Worm (Caenorhabditis elegans) whole organism, L1 larva: ENCODE results near the gene tag-276.

ENCODE experiments used
- C04F5.9 ChIP-seq: sonication (generic microtip); optimal IDR thresholded peaks from 2 replicates; lab custom pipeline; 2016; ENCODE audit warnings: missing genetic modification characterization, missing compliant biosample characterization
- C16A3.4 ChIP-seq: fragments of 150-350 bp; optimal IDR thresholded peaks from 2 replicates; lab custom pipeline; 2014; ENCODE audit warnings: missing biosample characterization, missing genetic modification characterization
- C34B4.2 ChIP-seq: sonication (generic microtip); optimal IDR thresholded peaks from 2 replicates; lab custom pipeline; 2017; ENCODE audit warnings: mild to moderate bottlenecking, missing genetic modification characterization, missing compliant biosample characterization
- aly-2 ChIP-seq: fragments of 150-350 bp; optimal IDR thresholded peaks from 2 replicates; lab custom pipeline; 2014; ENCODE audit warnings: missing biosample characterization, missing genetic modification characterization
- blmp-1 ChIP-seq: fragments of 150-350 bp; optimal IDR thresholded peaks from 2 replicates; lab custom pipeline; 2014; ENCODE audit warnings: missing biosample characterization, missing genetic modification characterization
- ces-1 ChIP-seq: fragments of 150-350 bp; optimal IDR thresholded peaks from 2 replicates; lab custom pipeline; 2014; ENCODE audit warnings: missing biosample characterization, missing genetic modification reagents, missing genetic modification characterization
- dpl-1 ChIP-seq, 3 experiments: fragments of 150-350 bp in 2 of 3; sonication (generic microtip) in 1 of 3; optimal IDR thresholded peaks; 2 replicates each; lab custom pipeline; 2014 to 2017; ENCODE audit warnings: missing biosample characterization in 3 of 3, missing genetic modification characterization in 3 of 3, missing genetic modification reagents in 3 of 3
- dsc-1 ChIP-seq: sonication (generic microtip); optimal IDR thresholded peaks from 2 replicates; lab custom pipeline; 2016; ENCODE audit warnings: mild to moderate bottlenecking, missing genetic modification characterization, missing compliant biosample characterization
- efl-1 ChIP-seq, 4 experiments: fragments of 150-350 bp; optimal IDR thresholded peaks in 3 of 4; peaks in 1 of 4; 1 replicate in 1 of 4; 2 replicates in 3 of 4; lab custom pipeline; 2014; ENCODE audit warnings: missing biosample characterization in 2 of 4, missing genetic modification characterization in 2 of 4, missing genetic modification reagents in 2 of 4
- efl-3 ChIP-seq: fragments of 200-800 bp; sonication (Bioruptor generic); optimal IDR thresholded peaks from 2 replicates; lab custom pipeline; 2018; ENCODE audit warnings: mild to moderate bottlenecking, missing genetic modification characterization, missing compliant biosample characterization
- egl-27 ChIP-seq, 2 experiments: fragments of 150-350 bp in 1 of 2; sonication (generic microtip); optimal IDR thresholded peaks; 3 replicates each; lab custom pipeline; 2017 to 2018; ENCODE audit warnings: missing biosample characterization in 2 of 2, missing genetic modification characterization in 2 of 2, missing genetic modification reagents in 2 of 2
- elt-3 ChIP-seq, 6 experiments: fragments of 150-350 bp in 1 of 6; sonication (generic microtip); optimal IDR thresholded peaks; 2 replicates each; lab custom pipeline; 2017 to 2018; ENCODE audit warnings: missing biosample characterization in 6 of 6, missing genetic modification characterization in 6 of 6, inconsistent platforms in 1 of 6
- fkh-4 ChIP-seq: sonication (generic microtip); optimal IDR thresholded peaks from 2 replicates; lab custom pipeline; 2016; ENCODE audit warnings: missing compliant biosample characterization, missing genetic modification characterization, borderline replicate concordance
- fos-1 ChIP-seq: fragments of 150-350 bp; optimal IDR thresholded peaks from 2 replicates; lab custom pipeline; 2014; ENCODE audit warnings: missing biosample characterization, missing genetic modification characterization
- grh-1 ChIP-seq: fragments of 200-800 bp; sonication (Bioruptor generic); IDR thresholded peaks from 2 replicates; pipeline ENCODE4 v1.3.6; 2022; ENCODE audit warnings: missing genetic modification reagents, missing genetic modification characterization, missing compliant biosample characterization
- hlh-17 ChIP-seq: fragments of 200-800 bp; sonication (Bioruptor generic); optimal IDR thresholded peaks from 2 replicates; lab custom pipeline; 2018; ENCODE audit warnings: missing genetic modification characterization, mild to moderate bottlenecking, missing compliant biosample characterization, moderate library complexity, borderline replicate concordance
- hlh-4 ChIP-seq: sonication (generic microtip); optimal IDR thresholded peaks from 2 replicates; lab custom pipeline; 2016; ENCODE audit warnings: mild to moderate bottlenecking, missing genetic modification characterization, missing compliant biosample characterization
- hpl-2 ChIP-seq: fragments of 150-350 bp; optimal IDR thresholded peaks from 2 replicates; lab custom pipeline; 2014; ENCODE audit warnings: missing biosample characterization, missing genetic modification reagents, missing genetic modification characterization
- irx-1 ChIP-seq: sonication (generic microtip); optimal IDR thresholded peaks from 2 replicates; lab custom pipeline; 2016; ENCODE audit warnings: missing genetic modification characterization, missing compliant biosample characterization
- jun-1 ChIP-seq: fragments of 150-350 bp; optimal IDR thresholded peaks from 2 replicates; lab custom pipeline; 2014; ENCODE audit warnings: missing biosample characterization, missing genetic modification reagents, missing genetic modification characterization
- lin-13 ChIP-seq: fragments of 150-350 bp; optimal IDR thresholded peaks from 2 replicates; lab custom pipeline; 2014; ENCODE audit warnings: missing biosample characterization, missing genetic modification reagents, missing genetic modification characterization
- lin-14 ChIP-seq: fragments of 200-800 bp; sonication (Bioruptor generic); optimal IDR thresholded peaks from 2 replicates; lab custom pipeline; 2018; ENCODE audit warnings: mild to moderate bottlenecking, missing genetic modification characterization, moderate library complexity, missing compliant biosample characterization
- lin-35 ChIP-seq, 2 experiments: fragments of 150-350 bp; optimal IDR thresholded peaks; 2 replicates each; lab custom pipeline; 2014; ENCODE audit warnings: missing biosample characterization in 2 of 2, missing genetic modification characterization in 2 of 2, missing genetic modification reagents in 2 of 2
- lin-39 ChIP-seq: fragments of 150-350 bp; optimal IDR thresholded peaks from 2 replicates; lab custom pipeline; 2014; ENCODE audit warnings: missing biosample characterization, missing genetic modification reagents, missing genetic modification characterization
- lsy-2 ChIP-seq, 2 experiments: fragments of 150-350 bp; optimal IDR thresholded peaks; 2 replicates each; lab custom pipeline; 2014; ENCODE audit warnings: missing biosample characterization in 2 of 2, missing genetic modification characterization in 2 of 2
- mdl-1 ChIP-seq, 2 experiments: fragments of 150-350 bp; optimal IDR thresholded peaks; 2 replicates each; lab custom pipeline; 2014 to 2017; ENCODE audit warnings: missing biosample characterization in 2 of 2, missing genetic modification characterization in 2 of 2, inconsistent platforms in 1 of 2
- mef-2 ChIP-seq: fragments of 150-350 bp; optimal IDR thresholded peaks from 2 replicates; lab custom pipeline; 2014; ENCODE audit warnings: missing biosample characterization, missing genetic modification characterization
- mep-1 ChIP-seq: fragments of 150-350 bp; optimal IDR thresholded peaks from 2 replicates; lab custom pipeline; 2014; ENCODE audit warnings: missing biosample characterization, missing genetic modification characterization
- nhr-11 ChIP-seq: fragments of 150-350 bp; optimal IDR thresholded peaks from 2 replicates; lab custom pipeline; 2014; ENCODE audit warnings: missing biosample characterization, missing genetic modification characterization
- nhr-12 ChIP-seq: sonication (generic microtip); optimal IDR thresholded peaks from 2 replicates; lab custom pipeline; 2017; ENCODE audit warnings: missing biosample characterization, missing genetic modification characterization
- nhr-20 ChIP-seq: sonication (generic microtip); optimal IDR thresholded peaks from 2 replicates; lab custom pipeline; 2016; ENCODE audit warnings: mild to moderate bottlenecking, missing genetic modification characterization, missing compliant biosample characterization
- nhr-28 ChIP-seq: fragments of 150-350 bp; optimal IDR thresholded peaks from 2 replicates; lab custom pipeline; 2014; ENCODE audit warnings: missing biosample characterization, missing genetic modification characterization
- nhr-47 ChIP-seq: sonication (generic microtip); optimal IDR thresholded peaks from 2 replicates; lab custom pipeline; 2016; ENCODE audit warnings: mild to moderate bottlenecking, missing genetic modification characterization, moderate library complexity, missing compliant biosample characterization
- nhr-85 ChIP-seq: sonication (generic microtip); peaks from one replicate; lab custom pipeline; 2016; ENCODE audit warnings: missing genetic modification characterization, inconsistent platforms, missing compliant biosample characterization
- nhr-90 ChIP-seq: sonication (generic microtip); optimal IDR thresholded peaks from 2 replicates; lab custom pipeline; 2016; ENCODE audit warnings: mild to moderate bottlenecking, missing genetic modification characterization, missing compliant biosample characterization; ENCODE audit not compliant: poor library complexity
- pag-3 ChIP-seq: sonication (generic microtip); optimal IDR thresholded peaks from 2 replicates; lab custom pipeline; 2017; ENCODE audit warnings: missing genetic modification characterization, mild to moderate bottlenecking, missing compliant biosample characterization, antibody characterized with exemption, borderline replicate concordance; ENCODE audit not compliant: insufficient read depth
- pax-3 ChIP-seq: fragments of 200-800 bp; sonication (Bioruptor generic); optimal IDR thresholded peaks from 2 replicates; lab custom pipeline; 2018; ENCODE audit warnings: mild to moderate bottlenecking, missing genetic modification characterization, moderate library complexity, missing compliant biosample characterization
- pqm-1 ChIP-seq: sonication (generic microtip); optimal IDR thresholded peaks from 3 replicates; lab custom pipeline; 2017; ENCODE audit warnings: missing biosample characterization, missing genetic modification characterization
- rnt-1 ChIP-seq: sonication (generic microtip); optimal IDR thresholded peaks from 2 replicates; lab custom pipeline; 2016; ENCODE audit warnings: mild to moderate bottlenecking, missing genetic modification characterization, moderate library complexity, missing compliant biosample characterization
- skn-1 ChIP-seq: fragments of 150-350 bp; optimal IDR thresholded peaks from 2 replicates; lab custom pipeline; 2014; ENCODE audit warnings: missing biosample characterization, missing genetic modification characterization
- snu-23 ChIP-seq: sonication (generic microtip); optimal IDR thresholded peaks from 2 replicates; lab custom pipeline; 2016; ENCODE audit warnings: missing genetic modification characterization, missing compliant biosample characterization
- sptf-1 ChIP-seq: fragments of 150-350 bp; optimal IDR thresholded peaks from 2 replicates; lab custom pipeline; 2014; ENCODE audit warnings: missing biosample characterization, missing genetic modification characterization
- swsn-7 ChIP-seq: sonication (generic microtip); optimal IDR thresholded peaks from 2 replicates; lab custom pipeline; 2016; ENCODE audit warnings: missing genetic modification characterization, missing compliant biosample characterization
- tbx-2 ChIP-seq: sonication (generic microtip); optimal IDR thresholded peaks from 2 replicates; lab custom pipeline; 2016; ENCODE audit warnings: missing genetic modification characterization, missing compliant biosample characterization
- unc-130 ChIP-seq: fragments of 150-350 bp; optimal IDR thresholded peaks from 2 replicates; lab custom pipeline; 2017; ENCODE audit warnings: missing biosample characterization, missing genetic modification characterization, inconsistent platforms
- unc-62 ChIP-seq: fragments of 150-350 bp; optimal IDR thresholded peaks from 2 replicates; lab custom pipeline; 2014; ENCODE audit warnings: missing biosample characterization, missing genetic modification reagents, missing genetic modification characterization
- vab-15 ChIP-seq: sonication (generic microtip); optimal IDR thresholded peaks from 2 replicates; lab custom pipeline; 2017; ENCODE audit warnings: missing genotype, mild to moderate bottlenecking, missing genetic modification characterization, missing compliant biosample characterization
- ztf-4 ChIP-seq: fragments of 150-350 bp; optimal IDR thresholded peaks from 2 replicates; lab custom pipeline; 2014; ENCODE audit warnings: missing biosample characterization, missing genetic modification characterization

The tag-276 gene

ce11 chrII:12263971-12264554 is 15.1 kb upstream of the tag-276 start, which contains the start of gene faxc-1 (continued):
- TF ChIP-seq aly-2 (tag; lab: Kevin White, UChicago) (no peak), nhr-12 (tag; lab: Kevin White, UChicago) (no peak), nhr-28 (no peak), blmp-1 (tag; lab: Kevin White, UChicago) (peak; percentile 45), fos-1 (tag; lab: Kevin White, UChicago) (no peak), grh-1 (GFP tag; lab: Robert Waterston, UW) (no peak), hlh-17 (GFP tag; lab: Kevin White, UChicago) (no peak), lin-13 (GFP tag; lab: Kevin White, UChicago) (no peak), pqm-1 (no peak), nhr-90 (tag; lab: Kevin White, UChicago) (peak; percentile 43), egl-27 (tag; optimal IDR thresholded peaks at IDR 0.05; lab: Kevin White, UChicago) (no peak), hlh-4 (tag; lab: Kevin White, UChicago) (no peak), ces-1 (GFP tag; lab: Kevin White, UChicago) (no peak), dsc-1 (tag; lab: Kevin White, UChicago) (no peak), elt-3 (tag; optimal IDR thresholded peaks at IDR 0.05; lab: Kevin White, UChicago) (peak in 4 of 6 experiments; percentile 29 to 55 (median 48)), nhr-11 (tag; lab: Kevin White, UChicago) (no peak), mep-1 (tag; lab: Kevin White, UChicago) (no peak), pax-3 (no peak), C04F5.9 (tag; lab: Kevin White, UChicago) (no peak), irx-1 (tag; lab: Kevin White, UChicago) (no peak), lin-39 (no peak), fkh-4 (tag; lab: Kevin White, UChicago) (no peak), unc-130 (tag; lab: Kevin White, UChicago) (peak; percentile 54), nhr-85 (tag; lab: Kevin White, UChicago) (peak; percentile 93), snu-23 (GFP tag; lab: Kevin White, UChicago) (peak; percentile 37), tbx-2 (peak; percentile 42), dpl-1 (GFP tag; optimal IDR thresholded peaks at IDR 0.05; lab: Kevin White, UChicago) (no peak), sptf-1 (no peak), rnt-1 (tag; lab: Kevin White, UChicago) (no peak), ztf-4 (tag; lab: Kevin White, UChicago) (no peak), C34B4.2 (no peak), mef-2 (tag; lab: Kevin White, UChicago) (no peak), skn-1 (tag; lab: Kevin White, UChicago) (no peak), pag-3 (tag; lab: Kevin White, UChicago) (peak; percentile 59), lin-14 (GFP tag; lab: Kevin White, UChicago) (peak; percentile 47), efl-1 (optimal IDR thresholded peaks at IDR 0.05; lab: Kevin White, UChicago) (no peak), efl-1 (GFP tag; optimal IDR thresholded peaks at IDR 0.05 in 1 of 2; lab: Kevin White, UChicago) (no peak), unc-62 (GFP tag; lab: Kevin White, UChicago) (no peak), mdl-1 (tag; optimal IDR thresholded peaks at IDR 0.05; lab: Kevin White, UChicago) (no peak), vab-15 (tag; lab: Kevin White, UChicago) (no peak)
- TF ChIP-seq, all 84 proteins: peak for 15

ce11 chrII:12262567-12262966 is 13.6 kb upstream of the tag-276 start:
- TF ChIP-seq egl-27 (tag; optimal IDR thresholded peaks at IDR 0.05; lab: Kevin White, UChicago) = peak in 1 of 2 experiments; percentile 20
- peak; percentile 16 for TF ChIP-seq jun-1 (tag; lab: Kevin White, UChicago)
- TF ChIP-seq C04F5.9 (tag; lab: Kevin White, UChicago) = no peak
- peak; percentile 38 to 46 for TF ChIP-seq lin-35 (GFP tag; optimal IDR thresholded peaks at IDR 0.05; lab: Kevin White, UChicago)
- TF ChIP-seq nhr-47 (tag; lab: Kevin White, UChicago) = peak; percentile 33
- TF ChIP-seq pag-3 (tag; lab: Kevin White, UChicago) = no peak
- peak in 4 of 6 experiments; percentile 19 to 56 (median 48) for TF ChIP-seq elt-3 (tag; optimal IDR thresholded peaks at IDR 0.05; lab: Kevin White, UChicago)
- peak; percentile 9 to 36 (median 32) for TF ChIP-seq dpl-1 (GFP tag; optimal IDR thresholded peaks at IDR 0.05; lab: Kevin White, UChicago)
- TF ChIP-seq nhr-20 (tag; lab: Kevin White, UChicago) = peak; percentile 56
- TF ChIP-seq efl-1 (optimal IDR thresholded peaks at IDR 0.05; lab: Kevin White, UChicago) = peak in 1 of 2 experiments; percentile 9
- TF ChIP-seq efl-1 (GFP tag; optimal IDR thresholded peaks at IDR 0.05 in 1 of 2; lab: Kevin White, UChicago) = no peak
- peak; percentile 75 for TF ChIP-seq lin-14 (GFP tag; lab: Kevin White, UChicago)
- peak in 1 of 2 experiments; percentile 20 for TF ChIP-seq lsy-2 (tag; optimal IDR thresholded peaks at IDR 0.05; lab: Kevin White, UChicago)
- TF ChIP-seq pqm-1 = no peak
- TF ChIP-seq rnt-1 (tag; lab: Kevin White, UChicago) = no peak
- no peak for TF ChIP-seq efl-3
- TF ChIP-seq C16A3.4 = peak; percentile 32
- TF ChIP-seq swsn-7 (tag; lab: Kevin White, UChicago) = no peak
- TF ChIP-seq hpl-2 (GFP tag; lab: Kevin White, UChicago) = no peak
- TF ChIP-seq nhr-90 (tag; lab: Kevin White, UChicago) = peak; percentile 69
- TF ChIP-seq blmp-1 (tag; lab: Kevin White, UChicago) = peak; percentile 77
- TF ChIP-seq mep-1 (tag; lab: Kevin White, UChicago) = peak; percentile 3
